Fruit fly (Drosophila melanogaster): ENCODE data around the gene lin-52.

lin-52 gene

DNA sequence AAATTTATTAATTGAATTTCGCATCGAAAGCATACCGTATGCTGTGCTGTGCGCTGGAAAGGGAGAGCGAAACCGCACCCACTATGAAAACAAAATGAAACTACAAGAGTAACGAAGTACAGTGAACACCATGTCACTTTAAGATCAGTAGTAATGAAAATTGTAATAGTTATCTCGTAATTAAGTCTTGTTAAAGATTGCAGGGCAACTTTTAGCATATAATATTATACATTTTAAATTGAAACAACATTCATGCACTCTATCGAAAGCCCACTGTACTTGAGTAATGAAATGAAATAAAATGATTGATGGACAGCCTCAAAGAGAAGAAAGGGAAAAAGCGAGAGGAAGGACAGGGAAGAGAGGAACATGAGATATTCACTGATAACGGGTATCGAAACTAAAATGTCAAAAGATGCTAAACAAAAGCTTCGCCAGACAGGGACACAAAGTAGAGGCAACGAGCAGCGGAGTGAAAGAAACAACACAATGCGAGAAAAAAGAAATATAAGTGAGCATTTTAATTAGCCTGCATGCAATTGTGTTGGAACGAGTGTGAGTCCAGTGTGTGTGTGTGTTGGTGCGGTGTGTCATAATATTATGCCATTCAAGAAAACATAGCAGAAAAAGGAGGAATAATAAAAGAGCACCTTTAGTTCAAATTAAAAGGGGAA, 19.4 kb downstream of the lin-52 start:
- TF ChIP-seq Pif1A (GFP tag; optimal IDR thresholded peaks at IDR 0.05) (peak; percentile 92), D1 (tag; optimal IDR thresholded peaks at IDR 0.05) (no peak), EcR (GFP tag; optimal IDR thresholded peaks at IDR 0.05) (peak; percentile 8), CG14655 (GFP tag; optimal IDR thresholded peaks at IDR 0.05) (peak; percentile 74), CG8301 (tag; optimal IDR thresholded peaks at IDR 0.05) (peak; percentile 70), Ets98B (GFP tag; IDR thresholded peaks at IDR 0.05) (peak; percentile 93), CG9948 (tag; optimal IDR thresholded peaks at IDR 0.05) (peak; percentile 79), gl (tag; optimal IDR thresholded peaks at IDR 0.05) (peak; percentile 67), CG4496 (GFP tag; IDR thresholded peaks at IDR 0.05) (peak; percentile 93), CG17806 (tag; optimal IDR thresholded peaks at IDR 0.05) (peak; percentile 80), rn (GFP tag; IDR thresholded peaks at IDR 0.05) (peak; percentile 65), CG15710 (tag; optimal IDR thresholded peaks at IDR 0.05) (peak; percentile 87), CG10348 (GFP tag; IDR thresholded peaks at IDR 0.05) (peak; percentile 46; the same call in 1 of the 2 replicates), CG8159 (tag; optimal IDR thresholded peaks at IDR 0.05) (peak; percentile 84), Snoo (tag; optimal IDR thresholded peaks at IDR 0.05) (peak; percentile 91), Pif1B (GFP tag; optimal IDR thresholded peaks at IDR 0.05) (peak; percentile 89), CG12605 (GFP tag; IDR thresholded peaks at IDR 0.05) (peak; percentile 95), fd96Ca (GFP tag; IDR thresholded peaks at IDR 0.05) (0 out of 3 replicates have a peak, but pooled peaks have one; percentile 17), CG34367 (tag; optimal IDR thresholded peaks at IDR 0.05) (peak; percentile 84), CG13204 (GFP tag; optimal IDR thresholded peaks at IDR 0.05) (peak; percentile 78), CG32121 (GFP tag; IDR thresholded peaks at IDR 0.05) (peak; percentile 90)

DNA sequence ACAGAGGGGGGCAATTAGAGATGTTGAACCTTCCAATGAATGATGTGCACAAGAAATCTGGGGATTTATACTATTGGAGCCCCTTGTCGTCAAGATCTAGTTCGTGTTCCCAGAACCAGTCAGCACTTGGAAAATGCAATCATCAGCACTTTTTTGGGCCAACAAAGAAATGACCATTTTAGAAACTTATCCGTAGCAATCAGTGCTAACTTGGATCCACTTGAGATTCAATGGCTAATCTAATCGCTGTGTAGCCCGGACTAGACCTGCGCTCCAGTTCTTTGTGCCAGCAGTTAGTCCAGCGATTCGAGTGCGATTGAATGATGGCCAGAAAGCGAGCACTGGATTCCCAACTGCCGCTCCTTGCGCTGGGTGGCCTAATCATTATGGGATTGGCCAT, 22.3 kb downstream of the lin-52 start, which contains the start of gene CG15773:
CG15773 (plus strand) TSS at position 301 of the 400 bp plus-strand sequence.
- TF ChIP-seq CG14655 (GFP tag; optimal IDR thresholded peaks at IDR 0.05) (no peak), EcR (GFP tag; optimal IDR thresholded peaks at IDR 0.05) (no peak), CG34367 (tag; optimal IDR thresholded peaks at IDR 0.05) (no peak), gl (tag; optimal IDR thresholded peaks at IDR 0.05) (no peak), D1 (tag; optimal IDR thresholded peaks at IDR 0.05) (no peak), CG10348 (GFP tag; IDR thresholded peaks at IDR 0.05) (no peak)

DNA sequence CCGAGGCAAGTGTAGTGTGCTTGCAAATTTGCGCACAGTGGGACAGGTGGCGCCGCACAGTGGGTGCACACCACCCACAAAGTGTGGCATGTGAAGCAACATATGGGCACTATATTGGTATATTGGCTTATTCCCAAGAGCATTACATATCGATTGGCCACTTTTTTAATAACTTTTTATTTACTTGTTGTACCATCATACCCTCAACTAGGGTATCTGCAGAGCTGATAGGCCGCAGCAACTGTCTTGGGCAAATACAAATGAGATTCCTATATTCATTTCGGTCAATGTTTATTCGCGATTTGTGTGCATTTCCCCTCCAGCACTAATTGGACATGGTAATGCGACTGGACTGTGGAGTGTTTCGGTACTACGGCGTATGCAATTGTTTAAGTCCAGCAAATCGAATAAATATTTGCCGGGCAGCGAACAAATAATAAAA, 30.0 kb downstream of the lin-52 start:
- TF ChIP-seq rn (GFP tag; IDR thresholded peaks at IDR 0.05) (peak; percentile 84), CG34367 (tag; optimal IDR thresholded peaks at IDR 0.05) (peak; percentile 81), Ets98B (GFP tag; IDR thresholded peaks at IDR 0.05) (peak; percentile 89), CG14655 (GFP tag; optimal IDR thresholded peaks at IDR 0.05) (peak; percentile 87), CG10348 (GFP tag; IDR thresholded peaks at IDR 0.05) (peak; percentile 75; the same call in 1 of the 2 replicates), CG4496 (GFP tag; IDR thresholded peaks at IDR 0.05) (peak; percentile 95), CG13204 (GFP tag; optimal IDR thresholded peaks at IDR 0.05) (peak; percentile 29), CG12605 (GFP tag; IDR thresholded peaks at IDR 0.05) (peak; percentile 86), CG9948 (tag; optimal IDR thresholded peaks at IDR 0.05) (peak; percentile 80), fd96Ca (GFP tag; IDR thresholded peaks at IDR 0.05) (peak; percentile 92), gl (tag; optimal IDR thresholded peaks at IDR 0.05) (peak; percentile 28), Snoo (tag; optimal IDR thresholded peaks at IDR 0.05) (peak; percentile 38), D1 (tag; optimal IDR thresholded peaks at IDR 0.05) (no peak), CG8159 (tag; optimal IDR thresholded peaks at IDR 0.05) (peak; percentile 76), Pif1B (GFP tag; optimal IDR thresholded peaks at IDR 0.05) (peak; percentile 85), CG32121 (GFP tag; IDR thresholded peaks at IDR 0.05) (peak; percentile 91), CG8301 (tag; optimal IDR thresholded peaks at IDR 0.05) (peak; percentile 75), EcR (GFP tag; optimal IDR thresholded peaks at IDR 0.05) (no peak), CG17806 (tag; optimal IDR thresholded peaks at IDR 0.05) (peak; percentile 79), CG15710 (tag; optimal IDR thresholded peaks at IDR 0.05) (peak; percentile 75), Pif1A (GFP tag; optimal IDR thresholded peaks at IDR 0.05) (peak; percentile 88)

DNA sequence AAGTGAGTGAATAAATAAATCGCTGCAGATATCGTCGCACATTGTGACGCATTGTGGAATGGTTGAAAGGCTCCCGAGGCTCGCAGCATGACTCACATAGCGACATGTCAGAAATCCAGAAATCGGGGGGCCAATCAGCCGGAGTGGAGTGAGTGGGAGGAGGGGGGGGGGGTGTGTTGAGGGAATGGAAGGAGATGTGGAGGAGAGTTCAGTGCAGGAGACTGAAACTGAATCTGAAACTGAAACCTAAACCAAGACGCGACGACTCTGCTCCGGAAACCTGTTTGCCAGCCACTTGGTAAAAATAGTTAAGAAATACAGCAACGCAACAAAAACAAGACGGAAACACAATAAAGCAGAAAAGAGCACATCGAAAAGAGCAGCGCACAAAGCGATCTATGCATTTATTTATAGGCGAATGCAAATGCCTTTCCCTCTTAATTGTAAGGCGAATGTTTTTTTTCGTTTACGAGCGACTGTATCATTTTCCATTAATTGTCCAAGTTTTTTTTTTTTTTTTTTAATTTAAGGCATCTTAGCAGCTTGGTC, 30.5 kb downstream of the lin-52 start:
- TF ChIP-seq CG34367 (tag; optimal IDR thresholded peaks at IDR 0.05): no peak
- TF ChIP-seq EcR (GFP tag; optimal IDR thresholded peaks at IDR 0.05): peak; percentile 70
- TF ChIP-seq Pif1A (GFP tag; optimal IDR thresholded peaks at IDR 0.05): no peak
- TF ChIP-seq Ets98B (GFP tag; IDR thresholded peaks at IDR 0.05): no peak
- TF ChIP-seq CG10348 (GFP tag; IDR thresholded peaks at IDR 0.05): no peak
- TF ChIP-seq CG14655 (GFP tag; optimal IDR thresholded peaks at IDR 0.05): no peak
- TF ChIP-seq CG4496 (GFP tag; IDR thresholded peaks at IDR 0.05): no peak
- TF ChIP-seq CG15710 (tag; optimal IDR thresholded peaks at IDR 0.05): no peak
- TF ChIP-seq Snoo (tag; optimal IDR thresholded peaks at IDR 0.05): no peak
- no peak for TF ChIP-seq CG8159 (tag; optimal IDR thresholded peaks at IDR 0.05)
- no peak for TF ChIP-seq fd96Ca (GFP tag; IDR thresholded peaks at IDR 0.05)
- TF ChIP-seq CG12605 (GFP tag; IDR thresholded peaks at IDR 0.05): no peak
- TF ChIP-seq gl (tag; optimal IDR thresholded peaks at IDR 0.05): peak; percentile 22
- no peak for TF ChIP-seq CG32121 (GFP tag; IDR thresholded peaks at IDR 0.05)
- no peak for TF ChIP-seq CG9948 (tag; optimal IDR thresholded peaks at IDR 0.05)
- no peak for TF ChIP-seq CG8301 (tag; optimal IDR thresholded peaks at IDR 0.05)
- no peak for TF ChIP-seq rn (GFP tag; IDR thresholded peaks at IDR 0.05)
- TF ChIP-seq CG13204 (GFP tag; optimal IDR thresholded peaks at IDR 0.05): peak; percentile 34
- no peak for TF ChIP-seq CG17806 (tag; optimal IDR thresholded peaks at IDR 0.05)
- TF ChIP-seq D1 (tag; optimal IDR thresholded peaks at IDR 0.05): no peak

DNA sequence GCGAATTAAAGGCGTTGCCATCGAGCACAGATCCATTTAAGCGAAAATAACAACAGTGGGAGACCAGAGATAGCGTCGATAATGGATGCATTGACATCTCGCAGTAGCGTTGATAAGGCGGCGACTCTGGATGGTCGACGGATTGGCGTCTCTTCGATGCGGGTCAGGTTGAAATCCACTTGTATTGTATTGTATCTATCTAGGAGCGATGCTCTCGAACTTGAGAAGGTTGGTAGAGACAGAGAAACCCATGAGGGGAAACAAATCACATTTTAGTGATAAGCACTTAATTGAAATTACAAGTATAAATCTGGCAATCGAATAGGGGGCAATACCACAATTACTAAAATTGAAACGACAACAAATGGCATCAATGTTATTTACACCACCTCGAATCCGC, 31.2 kb downstream of the lin-52 start:
- peak; percentile 84 for TF ChIP-seq EcR (GFP tag; optimal IDR thresholded peaks at IDR 0.05)
- TF ChIP-seq CG10348 (GFP tag; IDR thresholded peaks at IDR 0.05): no peak

Measured in whole organism, pupa.